Worm (Caenorhabditis elegans): ENCODE data around the gene kin-33.
A peak's percentile ranks its signal among the peaks of the same experiment; 100 is the strongest.

The kin-33 gene

DNA sequence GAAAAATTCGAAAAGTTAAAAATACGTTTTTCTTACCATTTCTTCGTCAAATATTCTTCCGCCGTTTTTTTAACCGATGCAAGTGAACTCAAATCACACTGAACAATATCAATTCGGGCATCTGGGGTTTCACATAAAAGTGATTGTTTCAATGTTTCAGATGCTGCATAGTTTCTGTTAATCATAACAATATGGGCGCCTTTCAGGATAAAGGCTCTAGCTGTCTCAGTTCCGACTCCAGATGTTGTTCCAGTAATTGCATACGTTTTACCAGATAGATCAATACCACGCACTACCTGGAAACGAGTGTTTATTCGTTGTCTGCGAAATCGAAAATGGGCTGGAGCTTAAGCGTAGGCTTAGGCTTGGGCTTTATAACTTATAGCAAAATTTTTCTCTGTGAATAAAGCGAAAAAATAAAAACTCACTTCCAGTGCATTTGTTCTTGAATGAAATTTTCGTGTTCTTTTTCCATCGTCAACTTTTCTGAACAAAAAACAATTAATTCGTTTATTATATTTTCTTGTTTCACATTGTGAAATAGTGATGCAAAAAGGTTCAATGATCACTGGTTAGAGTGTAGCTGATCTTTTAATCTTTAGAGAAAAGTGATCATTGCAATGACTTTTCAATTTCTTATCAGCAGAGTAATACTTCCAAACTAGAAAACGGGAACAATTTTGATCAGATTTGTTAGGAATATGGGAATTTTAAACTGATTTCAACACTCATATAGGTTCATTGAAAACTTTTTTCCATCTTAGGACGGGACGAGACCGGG lies 22.9 kb downstream of the kin-33 start:
- TF ChIP-seq zag-1 (tag; optimal IDR thresholded peaks at IDR 0.05) (no peak), nhr-67 (tag; optimal IDR thresholded peaks at IDR 0.05) (no peak), nfya-1 (tag; optimal IDR thresholded peaks at IDR 0.05; ENCODE audit: insufficient read depth) (no peak), ztf-4 (tag; optimal IDR thresholded peaks at IDR 0.05) (no peak), unc-39 (tag; optimal IDR thresholded peaks at IDR 0.05) (no peak), elt-2 (tag; optimal IDR thresholded peaks at IDR 0.05) (peak; percentile 47), pqm-1 (tag; optimal IDR thresholded peaks at IDR 0.05) (peak; percentile 31)

DNA sequence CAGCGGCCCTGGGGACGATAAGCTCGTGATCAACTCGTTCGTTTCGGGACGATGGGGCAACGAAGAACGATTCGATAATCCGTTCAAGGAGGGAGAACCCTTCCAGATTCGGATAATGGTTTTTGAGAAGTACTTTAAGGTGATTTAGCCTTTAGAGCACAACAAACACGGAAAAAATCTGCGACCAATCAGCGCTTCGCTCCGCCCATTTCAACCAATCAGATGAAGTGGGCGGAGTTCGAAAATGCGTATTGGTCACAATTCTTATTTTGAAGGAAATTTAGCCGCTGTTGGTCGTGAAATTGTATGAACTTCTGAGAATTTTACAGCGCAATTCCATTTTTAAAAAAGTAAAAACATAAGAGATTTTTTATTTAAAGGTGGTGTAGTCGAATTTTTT lies 27.7 kb downstream of the kin-33 start:
- TF ChIP-seq nfya-1 (tag; optimal IDR thresholded peaks at IDR 0.05; ENCODE audit: insufficient read depth): peak; percentile 92
- no peak for TF ChIP-seq fkh-10 (GFP tag; optimal IDR thresholded peaks at IDR 0.05)

DNA sequence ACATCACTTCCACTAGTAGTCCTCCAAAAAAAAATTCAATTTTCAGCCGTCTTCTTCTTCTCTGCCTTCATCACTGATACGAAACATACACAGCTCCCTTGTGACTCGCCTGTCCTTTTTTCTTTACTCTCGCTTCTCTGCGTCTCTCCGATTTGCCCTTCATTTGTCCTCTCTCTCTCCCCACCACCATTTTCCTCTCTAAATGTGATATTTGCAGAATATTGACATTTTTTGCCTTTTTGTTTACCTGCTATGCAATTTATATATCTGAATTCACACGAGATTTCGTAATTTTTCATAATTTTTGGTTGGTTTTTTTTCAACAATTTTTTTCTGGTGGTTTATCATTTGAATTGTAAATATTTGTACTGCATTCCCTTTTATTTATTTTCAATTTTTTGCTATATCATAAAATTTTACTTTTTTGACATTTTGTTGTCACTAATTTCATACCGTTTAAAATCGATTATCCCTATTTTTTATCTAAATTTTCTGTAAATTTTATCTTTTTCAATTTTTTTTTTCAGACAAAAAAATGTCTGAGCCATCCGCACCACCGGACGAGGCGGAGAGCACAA lies 30.5 kb downstream of the kin-33 start, which contains the start of gene lec-12:
TSS of gene lec-12 (plus strand) at position 528 of the 578 bp plus-strand sequence.
- TF ChIP-seq elt-2 (tag; optimal IDR thresholded peaks at IDR 0.05): peak; percentile 13
- no peak for TF ChIP-seq tbx-2 (tag; optimal IDR thresholded peaks at IDR 0.05)
- TF ChIP-seq fkh-2 (tag; optimal IDR thresholded peaks at IDR 0.05): no peak
- no peak for TF ChIP-seq lin-39 (tag; optimal IDR thresholded peaks at IDR 0.05)
- TF ChIP-seq nhr-11 (tag; optimal IDR thresholded peaks at IDR 0.05): no peak
- peak; percentile 23 for TF ChIP-seq pqm-1 (tag; optimal IDR thresholded peaks at IDR 0.05)
- no peak for TF ChIP-seq zag-1 (tag; optimal IDR thresholded peaks at IDR 0.05)
- TF ChIP-seq ceh-9 (tag; optimal IDR thresholded peaks at IDR 0.05): no peak
- no peak for TF ChIP-seq ztf-11 (tag; optimal IDR thresholded peaks at IDR 0.05)
- TF ChIP-seq ztf-4 (tag; optimal IDR thresholded peaks at IDR 0.05): no peak
- TF ChIP-seq nhr-28 (tag; optimal IDR thresholded peaks at IDR 0.05): no peak
- no peak for TF ChIP-seq unc-62 (GFP tag; optimal IDR thresholded peaks at IDR 0.05)
- TF ChIP-seq nfya-1 (tag; optimal IDR thresholded peaks at IDR 0.05; ENCODE audit: insufficient read depth): peak; percentile 33
- TF ChIP-seq aly-2 (tag; optimal IDR thresholded peaks at IDR 0.05): no peak
- TF ChIP-seq nhr-76 (tag; optimal IDR thresholded peaks at IDR 0.05): no peak
- TF ChIP-seq elt-3 (tag; optimal IDR thresholded peaks at IDR 0.05): no peak
- TF ChIP-seq nhr-25 (tag; optimal IDR thresholded peaks at IDR 0.05): no peak
- TF ChIP-seq unc-39 (tag; optimal IDR thresholded peaks at IDR 0.05): no peak
- TF ChIP-seq jun-1 (tag; optimal IDR thresholded peaks at IDR 0.05): peak; percentile 22
- no peak for TF ChIP-seq skn-1 (tag; optimal IDR thresholded peaks at IDR 0.05)
- no peak for TF ChIP-seq R02D3.7 (tag; optimal IDR thresholded peaks at IDR 0.05)
- TF ChIP-seq lsy-12 (tag; optimal IDR thresholded peaks at IDR 0.05): no peak
- no peak for TF ChIP-seq snpc-4 (tag; optimal IDR thresholded peaks at IDR 0.05)
- no peak for TF ChIP-seq daf-12 (tag; optimal IDR thresholded peaks at IDR 0.05)
- no peak for TF ChIP-seq mdl-1 (tag; optimal IDR thresholded peaks at IDR 0.05)
- no peak for TF ChIP-seq lin-15B (tag; optimal IDR thresholded peaks at IDR 0.05)
- no peak for TF ChIP-seq ZK546.5 (tag; optimal IDR thresholded peaks at IDR 0.05)
- no peak for TF ChIP-seq ceh-28 (tag; optimal IDR thresholded peaks at IDR 0.05)
- no peak for TF ChIP-seq sea-2 (GFP tag; optimal IDR thresholded peaks at IDR 0.05)
- peak; percentile 95 for TF ChIP-seq pha-4 (tag; optimal IDR thresholded peaks at IDR 0.05)
- TF ChIP-seq nhr-67 (tag; optimal IDR thresholded peaks at IDR 0.05): no peak
- no peak for TF ChIP-seq egl-27 (tag; optimal IDR thresholded peaks at IDR 0.05)
- TF ChIP-seq hmg-11 (tag; optimal IDR thresholded peaks at IDR 0.05): no peak
- TF ChIP-seq ama-1 (optimal IDR thresholded peaks at IDR 0.05): no peak
- no peak for TF ChIP-seq ceh-16 (tag; optimal IDR thresholded peaks at IDR 0.05)
- TF ChIP-seq fkh-10 (GFP tag; optimal IDR thresholded peaks at IDR 0.05): no peak
- TF ChIP-seq fos-1 (tag; optimal IDR thresholded peaks at IDR 0.05): no peak
- no peak for TF ChIP-seq nhr-43 (tag; optimal IDR thresholded peaks at IDR 0.05; ENCODE audit: poor library complexity, severe bottlenecking)
- no peak for TF ChIP-seq eor-1 (tag; optimal IDR thresholded peaks at IDR 0.05)
- no peak for TF ChIP-seq elt-1 (tag; optimal IDR thresholded peaks at IDR 0.05)
- no peak for TF ChIP-seq nhr-237 (tag; optimal IDR thresholded peaks at IDR 0.05)
